Worm (Caenorhabditis elegans): ENCODE measurements around the gene C50C3.19.

DNA sequence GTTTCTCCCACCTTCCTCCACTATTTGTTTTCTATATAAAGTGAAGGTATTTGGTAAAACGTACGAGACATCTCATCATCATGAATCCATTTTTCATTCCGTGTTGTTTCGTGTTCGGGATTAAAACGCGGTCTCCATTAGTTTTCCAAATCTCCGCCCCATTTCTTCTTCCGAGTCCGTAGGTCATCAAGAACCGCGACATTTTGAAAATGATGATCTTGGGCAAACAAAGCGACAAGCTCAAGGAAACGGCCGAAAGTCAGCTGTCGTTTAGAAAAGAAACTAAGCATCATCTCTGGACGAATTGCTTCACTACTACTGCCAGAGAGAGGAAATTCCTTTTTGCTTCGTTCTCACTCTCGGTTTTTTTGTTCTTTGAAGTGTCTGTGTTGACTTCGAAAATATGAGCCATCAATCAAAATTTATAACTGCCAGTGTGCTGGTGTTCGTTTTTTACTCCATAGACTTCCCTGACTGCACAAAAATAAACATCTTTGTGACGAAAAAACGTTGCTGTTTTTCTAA, 17.9 kb upstream of the C50C3.19 start:
- TF ChIP-seq F49E8.2 (tag; optimal IDR thresholded peaks at IDR 0.05; ENCODE audit: insufficient read depth) (peak; percentile 9), hmg-1.2 (GFP tag; IDR thresholded peaks at IDR 0.05) (no peak), C06A6.2 (GFP tag; conservative IDR thresholded peaks at IDR 0.05) (no peak)

Measured in whole organism, young adult.